Worm (Caenorhabditis elegans): ENCODE results near the gene rha-1.

- TF ChIP-seq pax-1 (tag; optimal IDR thresholded peaks at IDR 0.05), result no peak
- TF ChIP-seq nhr-11 (tag; optimal IDR thresholded peaks at IDR 0.05), result no peak
- no peak for TF ChIP-seq pqm-1 (tag; optimal IDR thresholded peaks at IDR 0.05)
- TF ChIP-seq unc-42 (tag; optimal IDR thresholded peaks at IDR 0.05), result no peak
- no peak for TF ChIP-seq nfya-1 (tag; optimal IDR thresholded peaks at IDR 0.05)
- no peak for TF ChIP-seq che-1 (tag; optimal IDR thresholded peaks at IDR 0.05)
Observed at ce11 chrII:8890017-8890416, 6.6 kb upstream of the rha-1 start.

Measured in whole organism, late embryonic.